Fruit fly (Drosophila melanogaster): Measurements from ENCODE around the gene emb.
A peak's percentile ranks its signal among the peaks of the same experiment; 100 is the strongest.

emb gene

DNA sequence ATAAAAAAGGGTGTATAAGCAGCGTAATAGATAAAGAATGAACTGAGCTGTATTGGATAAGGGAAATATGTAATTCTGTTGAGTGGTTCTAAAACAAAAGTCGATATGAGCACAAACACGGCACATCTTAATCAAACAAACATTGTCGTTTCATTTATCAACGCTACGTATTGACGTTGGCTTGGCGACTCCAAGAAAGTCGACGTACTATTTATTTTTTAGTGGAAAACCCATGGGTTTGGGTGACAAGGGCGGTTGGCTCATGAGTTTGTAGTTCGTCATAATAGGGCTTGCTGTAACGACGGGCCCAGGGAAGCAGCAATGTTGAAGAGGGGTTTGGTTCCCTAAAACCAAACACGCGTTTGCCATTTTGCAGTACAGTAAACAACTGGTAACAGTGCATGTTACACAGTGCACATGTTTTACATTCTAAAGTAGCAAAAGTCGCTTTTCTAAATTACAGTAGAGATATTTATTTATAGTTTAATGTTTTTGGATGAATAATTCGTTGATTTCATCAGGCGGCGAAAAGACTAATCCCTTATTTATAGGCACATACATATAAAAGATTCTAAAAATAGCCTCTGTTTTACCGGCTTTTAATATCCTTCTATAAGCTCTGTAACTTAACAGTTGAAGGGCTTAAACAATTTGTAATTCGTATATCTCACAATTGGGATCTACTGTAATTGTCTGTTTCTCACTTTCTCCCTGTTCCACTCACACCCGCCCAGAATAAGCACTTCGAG, 42.0 kb upstream of the emb start (continued):
- TF ChIP-seq slbo (GFP tag; IDR thresholded peaks at IDR 0.05), result no peak
- TF ChIP-seq ind (GFP tag; optimal IDR thresholded peaks at IDR 0.05), result peak; percentile 2
- no peak for TF ChIP-seq pum (GFP tag; optimal IDR thresholded peaks at IDR 0.05)
- no peak for TF ChIP-seq her (GFP tag; optimal IDR thresholded peaks at IDR 0.05)
- TF ChIP-seq cg (GFP tag; optimal IDR thresholded peaks at IDR 0.05), result no peak
- peak; percentile 41; the same call in 2 of the 3 replicates for TF ChIP-seq row (GFP tag; IDR thresholded peaks at IDR 0.05)
- no peak for TF ChIP-seq CG6689 (GFP tag; IDR thresholded peaks at IDR 0.05)
- TF ChIP-seq Ssrp (tag; optimal IDR thresholded peaks at IDR 0.05), result peak; percentile 17
- TF ChIP-seq CG2712 (tag; optimal IDR thresholded peaks at IDR 0.05), result peak; percentile 59
- peak; percentile 43 for TF ChIP-seq CG18262 (tag; optimal IDR thresholded peaks at IDR 0.05)
- no peak for TF ChIP-seq CG6272 (GFP tag; IDR thresholded peaks at IDR 0.05)
- no peak for TF ChIP-seq CG34422 (GFP tag; IDR thresholded peaks at IDR 0.05)
- TF ChIP-seq ci (GFP tag; IDR thresholded peaks at IDR 0.05), result no peak
- peak; percentile 1 for TF ChIP-seq CG4328 (GFP tag; optimal IDR thresholded peaks at IDR 0.05)
- TF ChIP-seq pfk (GFP tag; optimal IDR thresholded peaks at IDR 0.05), result peak; percentile 12
- TF ChIP-seq CG10321 (GFP tag; IDR thresholded peaks at IDR 0.05), result no peak
- TF ChIP-seq gsb (GFP tag; IDR thresholded peaks at IDR 0.05), result no peak
- no peak for TF ChIP-seq chif (GFP tag; optimal IDR thresholded peaks at IDR 0.05)
- no peak for TF ChIP-seq gt (GFP tag; IDR thresholded peaks at IDR 0.05)
- TF ChIP-seq p53 (GFP tag; optimal IDR thresholded peaks at IDR 0.05), result no peak
- peak; percentile 2 for TF ChIP-seq nom (GFP tag; optimal IDR thresholded peaks at IDR 0.05)
- no peak for TF ChIP-seq ham (GFP tag; IDR thresholded peaks at IDR 0.05)
- TF ChIP-seq jing (GFP tag; optimal IDR thresholded peaks at IDR 0.05), result no peak
- TF ChIP-seq CG7839 (tag; optimal IDR thresholded peaks at IDR 0.05), result no peak
- TF ChIP-seq cad (GFP tag; optimal IDR thresholded peaks at IDR 0.05), result no peak
- peak; percentile 16 for TF ChIP-seq Fer3 (tag; optimal IDR thresholded peaks at IDR 0.05)
- TF ChIP-seq Max (GFP tag; optimal IDR thresholded peaks at IDR 0.05), result peak; percentile 6
- TF ChIP-seq CG3838 (GFP tag; optimal IDR thresholded peaks at IDR 0.05), result no peak
- TF ChIP-seq Oaz (GFP tag; IDR thresholded peaks at IDR 0.05), result no peak
- TF ChIP-seq CG3065 (GFP tag; optimal IDR thresholded peaks at IDR 0.05), result no peak
- TF ChIP-seq maf-S (GFP tag; optimal IDR thresholded peaks at IDR 0.05), result no peak
- TF ChIP-seq CG14965 (GFP tag; optimal IDR thresholded peaks at IDR 0.05; ENCODE audit: borderline replicate concordance), result no peak
- peak; percentile 50 for TF ChIP-seq Blimp-1 (GFP tag; optimal IDR thresholded peaks at IDR 0.05)
- TF ChIP-seq Hr3 (GFP tag; optimal IDR thresholded peaks at IDR 0.05), result no peak
- TF ChIP-seq Sox102F (GFP tag; optimal IDR thresholded peaks at IDR 0.05), result peak; percentile 20
- TF ChIP-seq CG1602 (GFP tag; optimal IDR thresholded peaks at IDR 0.05), result peak; percentile 19
- TF ChIP-seq CG31441 (GFP tag; IDR thresholded peaks at IDR 0.05), result 0 out of 2 replicates have a peak, but pooled peaks have one; percentile 20
- TF ChIP-seq sens (GFP tag), result peak; percentile 82
- no peak for TF ChIP-seq CG6854 (GFP tag; optimal IDR thresholded peaks at IDR 0.05)
- no peak for TF ChIP-seq croc (GFP tag; conservative IDR thresholded peaks at IDR 0.05)
- TF ChIP-seq Adf1 (GFP tag; IDR thresholded peaks at IDR 0.05), result no peak
- TF ChIP-seq CoRest (tag; optimal IDR thresholded peaks at IDR 0.05), result peak; percentile 37
- no peak for TF ChIP-seq CG18619 (GFP tag; optimal IDR thresholded peaks at IDR 0.05)
- no peak for TF ChIP-seq Opbp (GFP tag; IDR thresholded peaks at IDR 0.05; ENCODE audit: partially characterized antibody)
- peak; percentile 13 for TF ChIP-seq dmrt11E (tag; optimal IDR thresholded peaks at IDR 0.05)
- no peak for TF ChIP-seq onecut (GFP tag; IDR thresholded peaks at IDR 0.05)
- peak in 1 of 2 experiments; percentile 11 for TF ChIP-seq Pdp1 (GFP tag; optimal IDR thresholded peaks at IDR 0.05)
- peak; percentile 19 for TF ChIP-seq Ets97D (GFP tag; optimal IDR thresholded peaks at IDR 0.05)
- peak; percentile 40 for TF ChIP-seq CG30403 (GFP tag; optimal IDR thresholded peaks at IDR 0.05)
- no peak for TF ChIP-seq CG13296 (GFP tag; optimal IDR thresholded peaks at IDR 0.05)
